Worm (Caenorhabditis elegans): ENCODE results near the gene F59B10.6.

F59B10.6 gene

DNA sequence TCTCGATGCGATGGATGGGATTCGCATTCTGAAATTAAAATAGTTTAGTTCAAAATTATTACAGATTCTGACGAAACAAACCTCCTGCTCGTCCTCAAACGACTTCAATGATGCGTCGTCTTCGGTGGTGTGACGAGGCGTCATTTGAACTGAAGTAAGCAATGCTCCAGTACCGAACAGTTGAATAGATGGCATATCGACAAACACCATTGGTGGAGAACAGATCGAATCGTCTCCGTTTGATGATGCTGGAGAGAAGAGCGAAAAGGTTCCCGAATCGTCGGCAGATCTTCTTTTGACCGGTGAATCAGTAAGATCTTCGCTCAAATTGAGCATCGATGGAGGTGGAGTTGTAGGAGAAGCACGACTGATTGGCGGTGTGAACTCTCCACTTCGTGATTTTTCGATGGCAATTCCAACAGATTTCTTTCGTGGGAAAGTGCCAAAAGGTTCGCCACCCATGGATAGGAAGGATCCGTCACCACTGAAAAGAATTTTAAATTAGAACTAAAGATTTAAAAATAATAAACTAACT, 20.2 kb upstream of the F59B10.6 start (continued):
- TF ChIP-seq pqm-1 (tag; optimal IDR thresholded peaks at IDR 0.05): no peak
- no peak for TF ChIP-seq nhr-111 (GFP tag; optimal IDR thresholded peaks at IDR 0.05)
- TF ChIP-seq T26A8.4 (GFP tag; IDR thresholded peaks at IDR 0.05): 0 out of 2 replicates have a peak, but pooled peaks have one; percentile 9
- no peak for TF ChIP-seq nhr-76 (tag; optimal IDR thresholded peaks at IDR 0.05)
- TF ChIP-seq unc-39 (tag; optimal IDR thresholded peaks at IDR 0.05): no peak
- peak; percentile 5; the same call in 1 of the 2 replicates for TF ChIP-seq arid-1 (GFP tag; conservative IDR thresholded peaks at IDR 0.05)
- 0 out of 4 replicates have a peak, but pooled peaks of 1 of the 2 experiments have one; percentile 65 for TF ChIP-seq madf-5 (GFP tag; IDR thresholded peaks at IDR 0.05)
- peak; percentile 38; the same call in 1 of the 2 replicates for TF ChIP-seq set-16 (GFP tag; IDR thresholded peaks at IDR 0.05)
- TF ChIP-seq aly-2 (tag; optimal IDR thresholded peaks at IDR 0.05): no peak
- no peak for TF ChIP-seq ceh-28 (tag; optimal IDR thresholded peaks at IDR 0.05)
- TF ChIP-seq duxl-1 (tag; optimal IDR thresholded peaks at IDR 0.05; ENCODE audit: poor library complexity): peak; percentile 25
- TF ChIP-seq nhr-41 (GFP tag; IDR thresholded peaks at IDR 0.05): no peak
- TF ChIP-seq nhr-237 (tag; optimal IDR thresholded peaks at IDR 0.05): no peak
- no peak for TF ChIP-seq nhr-102 (tag; optimal IDR thresholded peaks at IDR 0.05)
- no peak for TF ChIP-seq mdt-29 (GFP tag; IDR thresholded peaks at IDR 0.05)
- TF ChIP-seq mxl-3 (GFP tag; optimal IDR thresholded peaks at IDR 0.05): no peak
- TF ChIP-seq Y5F2A.4 (GFP tag; optimal IDR thresholded peaks at IDR 0.05): no peak
- no peak for TF ChIP-seq sdz-12 (GFP tag; optimal IDR thresholded peaks at IDR 0.05)
- TF ChIP-seq lim-7 (GFP tag; IDR thresholded peaks at IDR 0.05): peak; percentile 2; the same call in 1 of the 2 replicates
- no peak for TF ChIP-seq Y105C5A.15 (GFP tag; IDR thresholded peaks at IDR 0.05)
- TF ChIP-seq nhr-10 (tag; optimal IDR thresholded peaks at IDR 0.05): no peak
- TF ChIP-seq ceh-20 (GFP tag; IDR thresholded peaks at IDR 0.05): no peak
- peak; percentile 10; the same call in 1 of the 2 replicates for TF ChIP-seq D1046.2 (GFP tag; IDR thresholded peaks at IDR 0.05)
- no peak for TF ChIP-seq fos-1 (tag; optimal IDR thresholded peaks at IDR 0.05)
- no peak for TF ChIP-seq cey-2 (tag; optimal IDR thresholded peaks at IDR 0.05; ENCODE audit: borderline replicate concordance, insufficient read depth)
- TF ChIP-seq F10B5.3 (tag; optimal IDR thresholded peaks at IDR 0.05): no peak
- TF ChIP-seq daf-12 (tag; optimal IDR thresholded peaks at IDR 0.05): no peak
- peak; percentile 56 for TF ChIP-seq pha-4 (GFP tag; IDR thresholded peaks at IDR 0.05)
- TF ChIP-seq pha-4 (tag; optimal IDR thresholded peaks at IDR 0.05): no peak
- no peak for TF ChIP-seq madf-9 (GFP tag; conservative IDR thresholded peaks at IDR 0.05)
- no peak for TF ChIP-seq zip-11 (GFP tag; IDR thresholded peaks at IDR 0.05)
- no peak for TF ChIP-seq ama-1 (optimal IDR thresholded peaks at IDR 0.05)
- no peak for TF ChIP-seq ztf-11 (tag; optimal IDR thresholded peaks at IDR 0.05)
- TF ChIP-seq hlh-30 (tag; optimal IDR thresholded peaks at IDR 0.05; ENCODE audit: insufficient read depth): no peak
- no peak for TF ChIP-seq mxl-2 (GFP tag; conservative IDR thresholded peaks at IDR 0.05)
- TF ChIP-seq rbr-2 (tag; optimal IDR thresholded peaks at IDR 0.05): no peak

- TF ChIP-seq jun-1 (tag; optimal IDR thresholded peaks at IDR 0.05) (no peak), cey-2 (tag; optimal IDR thresholded peaks at IDR 0.05; ENCODE audit: borderline replicate concordance, insufficient read depth) (peak; percentile 23), unc-62 (GFP tag; optimal IDR thresholded peaks at IDR 0.05 in 1 of 2) (peak in 1 of 2 experiments; percentile 22), unc-62 (tag; optimal IDR thresholded peaks at IDR 0.05) (no peak), daf-19 (GFP tag; conservative IDR thresholded peaks at IDR 0.05) (no peak), lin-38 (GFP tag; IDR thresholded peaks at IDR 0.05) (no peak), lin-29 (GFP tag; IDR thresholded peaks at IDR 0.05) (peak; percentile 37; the same call in 1 of the 2 replicates), php-3 (GFP tag; IDR thresholded peaks at IDR 0.05) (no peak), mdl-1 (tag; optimal IDR thresholded peaks at IDR 0.05) (no peak), skn-1 (tag; optimal IDR thresholded peaks at IDR 0.05) (no peak), nhr-77 (tag; optimal IDR thresholded peaks at IDR 0.05) (peak; percentile 57), F44E2.7 (GFP tag; IDR thresholded peaks at IDR 0.05) (peak; percentile 80), nhr-237 (tag; optimal IDR thresholded peaks at IDR 0.05) (no peak), nhr-41 (GFP tag; IDR thresholded peaks at IDR 0.05) (no peak), vab-7 (GFP tag; IDR thresholded peaks at IDR 0.05) (peak; percentile 31; the same call in 1 of the 2 replicates), spr-3 (GFP tag; optimal IDR thresholded peaks at IDR 0.05) (no peak), Y105C5A.15 (GFP tag; IDR thresholded peaks at IDR 0.05) (no peak), unc-39 (tag; optimal IDR thresholded peaks at IDR 0.05) (peak; percentile 2), lin-13 (GFP tag; optimal IDR thresholded peaks at IDR 0.05) (peak; percentile 40), zag-1 (tag; optimal IDR thresholded peaks at IDR 0.05) (no peak)
These were observed 19.3 kb upstream of the F59B10.6 start for ce11 chrII:10543457-10544137.

Data from whole organism, L4 larva.